Fruit fly (Drosophila melanogaster) whole organism, adult: Measurements from ENCODE around the gene CG6330.

ENCODE experiments used
- CG11617 ChIP-seq: fragments of 200-800 bp; sonication (Bioruptor generic); optimal IDR thresholded peaks from 2 replicates; lab custom pipeline; 2017; ENCODE audit warnings: mild to moderate bottlenecking, missing biosample characterization, missing genetic modification reagents, missing genetic modification characterization
- CG12768 ChIP-seq: fragments of 200-800 bp; sonication (Bioruptor generic); optimal IDR thresholded peaks from 2 replicates; lab custom pipeline; 2017; ENCODE audit warnings: missing biosample characterization, missing genetic modification characterization, mild to moderate bottlenecking, moderate library complexity, missing genetic modification reagents
- CG14711 ChIP-seq: fragments of 200-800 bp; sonication (Bioruptor generic); optimal IDR thresholded peaks from 2 replicates; lab custom pipeline; 2018; ENCODE audit warnings: missing biosample characterization, mild to moderate bottlenecking, missing genetic modification characterization, moderate library complexity
- CG1620 ChIP-seq: fragments of 200-800 bp; sonication (Bioruptor generic); optimal IDR thresholded peaks from 2 replicates; lab custom pipeline; 2016; ENCODE audit warnings: missing biosample characterization, missing genetic modification characterization
- CG33017 ChIP-seq: fragments of 200-800 bp; sonication (Bioruptor generic); optimal IDR thresholded peaks from 2 replicates; lab custom pipeline; 2018; ENCODE audit warnings: missing biosample characterization, mild to moderate bottlenecking, missing genetic modification characterization, moderate library complexity
- CG5204 ChIP-seq: fragments of 200-800 bp; sonication (Bioruptor generic); optimal IDR thresholded peaks from 2 replicates; lab custom pipeline; 2016; ENCODE audit warnings: missing biosample characterization, missing genetic modification characterization
- CG7045 ChIP-seq: fragments of 200-800 bp; sonication (Bioruptor generic); optimal IDR thresholded peaks from 2 replicates; lab custom pipeline; 2017; ENCODE audit warnings: missing biosample characterization, mild to moderate bottlenecking, missing genetic modification characterization
- CG7101 ChIP-seq: fragments of 200-800 bp; sonication (Bioruptor generic); optimal IDR thresholded peaks from 2 replicates; lab custom pipeline; 2018; ENCODE audit warnings: missing biosample characterization, mild to moderate bottlenecking, missing genetic modification characterization, moderate library complexity
- Clk ChIP-seq: fragments of 200-800 bp; sonication (Bioruptor generic); optimal IDR thresholded peaks from 2 replicates; lab custom pipeline; 2017; ENCODE audit warnings: missing biosample characterization, missing genetic modification characterization
- Crg-1 ChIP-seq: fragments of 200-800 bp; sonication (Bioruptor generic); optimal IDR thresholded peaks from 2 replicates; lab custom pipeline; 2016; ENCODE audit warnings: missing biosample characterization, missing genetic modification characterization
- Hr96 ChIP-seq: fragments of 200-800 bp; sonication (Bioruptor generic); optimal IDR thresholded peaks from 2 replicates; lab custom pipeline; 2016; ENCODE audit warnings: missing biosample characterization, missing genetic modification characterization
- Mnt ChIP-seq: fragments of 200-800 bp; sonication (Bioruptor generic); optimal IDR thresholded peaks from 2 replicates; lab custom pipeline; 2016; ENCODE audit warnings: missing biosample characterization, mild to moderate bottlenecking, missing genetic modification characterization
- bab1 ChIP-seq: fragments of 200-800 bp; sonication (Bioruptor generic); optimal IDR thresholded peaks from 3 replicates; lab custom pipeline; 2019; ENCODE audit warnings: missing biosample characterization, mild to moderate bottlenecking, missing genetic modification characterization, moderate library complexity
- cic ChIP-seq: fragments of 200-800 bp; sonication (Bioruptor generic); optimal IDR thresholded peaks from 2 replicates; lab custom pipeline; 2017; ENCODE audit warnings: missing biosample characterization, mild to moderate bottlenecking, missing genetic modification characterization, moderate library complexity
- cnc ChIP-seq, 2 experiments: fragments of >200 bp; optimal IDR thresholded peaks; 2 replicates each; lab custom pipeline; 2017
- kay ChIP-seq: fragments of 200-800 bp; sonication (Bioruptor generic); peaks from one replicate; lab custom pipeline; 2016; ENCODE audit warnings: missing biosample characterization, missing genetic modification characterization, borderline replicate concordance
- ovo ChIP-seq: fragments of 200-800 bp; sonication (Bioruptor generic); optimal IDR thresholded peaks from 2 replicates; lab custom pipeline; 2016; ENCODE audit warnings: missing biosample characterization, missing genetic modification characterization
- pad ChIP-seq: fragments of 200-800 bp; sonication (Bioruptor generic); optimal IDR thresholded peaks from 3 replicates; lab custom pipeline; 2017; ENCODE audit warnings: missing biosample characterization, missing genetic modification characterization, mild to moderate bottlenecking, moderate library complexity, missing genetic modification reagents
- tj ChIP-seq: fragments of 200-800 bp; sonication (Bioruptor generic); optimal IDR thresholded peaks from 3 replicates; lab custom pipeline; 2017; ENCODE audit warnings: missing biosample characterization, mild to moderate bottlenecking, missing genetic modification characterization, moderate library complexity
- toe ChIP-seq: fragments of 200-800 bp; sonication (Bioruptor generic); optimal IDR thresholded peaks from 2 replicates; lab custom pipeline; 2016; ENCODE audit warnings: missing biosample characterization, missing genetic modification characterization

CG6330 gene

DNA sequence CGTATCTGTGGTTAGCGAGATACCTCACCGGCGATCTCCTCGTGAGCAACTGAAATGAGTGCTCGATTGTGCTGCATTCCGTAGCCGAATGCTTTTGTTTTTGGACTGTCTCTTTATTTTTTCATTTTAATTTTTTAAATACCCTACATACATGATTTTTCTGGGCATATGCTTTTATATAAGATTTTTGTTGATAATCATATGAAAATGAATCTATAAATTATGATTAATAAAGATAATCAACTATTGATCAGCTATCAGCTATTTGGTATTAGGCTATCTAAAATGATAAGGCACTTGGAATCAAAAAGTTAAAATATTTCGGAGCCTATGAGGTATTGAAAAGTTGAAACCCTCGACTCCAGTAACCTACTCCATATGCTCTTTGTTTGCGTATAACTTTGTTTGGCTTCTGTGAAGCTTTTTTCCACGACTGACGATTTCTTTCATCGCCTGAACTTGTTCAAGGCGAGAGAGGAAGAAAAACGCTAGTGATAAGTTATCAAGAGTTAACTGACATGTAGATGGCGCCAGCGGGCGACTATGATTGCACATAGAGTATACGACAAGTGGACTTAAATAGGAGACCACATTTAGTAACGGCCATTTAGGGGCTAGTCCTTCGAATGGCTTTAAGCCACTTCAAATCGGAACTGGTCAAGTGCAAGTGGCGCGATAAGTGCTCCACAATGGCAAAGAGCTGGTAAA lies 31.7 kb upstream of the CG6330 start, which contains the start of gene CG31076:
Gene CG31076 (minus strand): TSS at position 51 of the 708 bp plus-strand sequence.
- TF ChIP-seq CG7101 (tag; lab: Kevin White, UChicago) (peak; percentile 7), toe (GFP tag; lab: Kevin White, UChicago) (peak; percentile 18), CG14711 (tag; lab: Kevin White, UChicago) (peak; percentile 30), CG7045 (GFP tag; lab: Kevin White, UChicago) (peak; percentile 21), Mnt (no peak)

DNA sequence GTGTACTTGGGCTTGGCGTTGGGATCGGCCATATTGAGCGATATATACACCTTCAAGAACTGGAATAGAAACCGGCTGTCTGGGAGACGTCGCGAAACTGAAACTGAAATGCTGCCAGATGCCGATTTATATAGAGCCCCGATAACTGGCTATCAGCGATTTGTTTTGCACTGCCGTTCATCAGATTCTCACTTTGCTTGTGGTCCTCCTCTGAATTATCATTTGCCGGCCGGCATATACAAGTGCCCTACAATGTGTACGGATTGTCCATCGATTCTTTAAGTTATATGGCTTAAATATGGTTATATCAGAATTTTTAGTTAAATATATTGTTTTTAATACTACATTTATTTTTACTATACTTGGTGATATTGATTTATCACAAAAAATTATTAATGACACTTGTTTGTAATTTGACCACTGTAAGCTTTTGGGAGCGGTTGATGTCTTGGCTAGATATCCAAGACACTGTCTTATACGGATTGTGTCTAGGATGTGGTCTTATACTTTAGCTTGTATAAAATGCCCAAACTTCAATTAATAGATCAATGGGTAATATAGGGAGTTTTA lies 30.2 kb upstream of the CG6330 start, which contains the start of gene CG31075:
Gene CG31075 (minus strand): TSS at position 106 of the 570 bp plus-strand sequence.
- TF ChIP-seq CG14711 (tag; lab: Kevin White, UChicago) = peak; percentile 83
- TF ChIP-seq kay (GFP tag; lab: Kevin White, UChicago) = no peak
- peak; percentile 55 for TF ChIP-seq pad (GFP tag; lab: Kevin White, UChicago)
- peak; percentile 87 for TF ChIP-seq CG33017 (tag; lab: Kevin White, UChicago)
- peak; percentile 91 for TF ChIP-seq cic (GFP tag; lab: Kevin White, UChicago)
- no peak for TF ChIP-seq CG1620
- peak; percentile 69 for TF ChIP-seq CG7045 (GFP tag; lab: Kevin White, UChicago)
- no peak for TF ChIP-seq Crg-1 (GFP tag; lab: Kevin White, UChicago)
- peak; percentile 38 for TF ChIP-seq CG11617 (GFP tag; lab: Kevin White, UChicago)
- no peak for TF ChIP-seq tj (GFP tag; lab: Kevin White, UChicago)
- no peak for TF ChIP-seq cnc (optimal IDR thresholded peaks at IDR 0.05; lab: Kevin White, UChicago)
- peak; percentile 79 for TF ChIP-seq CG12768 (GFP tag; lab: Kevin White, UChicago)
- TF ChIP-seq Clk = no peak
- TF ChIP-seq toe (GFP tag; lab: Kevin White, UChicago) = peak; percentile 51
- peak; percentile 52 for TF ChIP-seq CG5204
- TF ChIP-seq ovo (GFP tag; lab: Kevin White, UChicago) = no peak
- TF ChIP-seq Hr96 (GFP tag; lab: Kevin White, UChicago) = peak; percentile 20
- peak; percentile 68 for TF ChIP-seq bab1 (GFP tag; lab: Kevin White, UChicago)
- TF ChIP-seq CG7101 (tag; lab: Kevin White, UChicago) = peak; percentile 86
- TF ChIP-seq Mnt = peak; percentile 34

DNA sequence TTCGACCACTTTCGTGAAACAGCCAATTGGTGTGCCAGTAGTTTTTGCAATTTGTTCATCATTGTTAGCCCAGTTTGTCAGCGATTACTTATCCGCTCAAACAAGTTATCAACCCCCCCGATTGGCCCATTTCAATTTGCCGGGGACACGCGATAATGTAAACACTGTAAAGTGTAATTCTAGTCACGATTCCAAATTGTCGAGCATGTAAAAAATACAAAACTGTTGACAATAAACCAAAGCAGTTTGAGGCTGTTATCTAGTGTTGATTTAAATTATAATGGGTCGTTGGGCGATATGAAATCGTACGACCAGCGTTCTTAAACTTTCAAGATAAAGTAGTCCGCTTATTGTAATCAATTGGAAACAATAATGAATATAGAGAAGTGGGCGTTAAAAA lies 29.2 kb upstream of the CG6330 start:
- TF ChIP-seq CG7101 (tag; lab: Kevin White, UChicago) (peak; percentile 3), Hr96 (GFP tag; lab: Kevin White, UChicago) (no peak), cic (GFP tag; lab: Kevin White, UChicago) (peak; percentile 85), CG5204 (no peak), Mnt (peak; percentile 8), bab1 (GFP tag; lab: Kevin White, UChicago) (no peak), Crg-1 (GFP tag; lab: Kevin White, UChicago) (no peak), CG12768 (GFP tag; lab: Kevin White, UChicago) (peak; percentile 67), CG33017 (tag; lab: Kevin White, UChicago) (peak; percentile 30), CG7045 (GFP tag; lab: Kevin White, UChicago) (peak; percentile 51), cnc (optimal IDR thresholded peaks at IDR 0.05; lab: Kevin White, UChicago) (no peak), CG14711 (tag; lab: Kevin White, UChicago) (peak; percentile 31), kay (GFP tag; lab: Kevin White, UChicago) (no peak), toe (GFP tag; lab: Kevin White, UChicago) (no peak)

DNA sequence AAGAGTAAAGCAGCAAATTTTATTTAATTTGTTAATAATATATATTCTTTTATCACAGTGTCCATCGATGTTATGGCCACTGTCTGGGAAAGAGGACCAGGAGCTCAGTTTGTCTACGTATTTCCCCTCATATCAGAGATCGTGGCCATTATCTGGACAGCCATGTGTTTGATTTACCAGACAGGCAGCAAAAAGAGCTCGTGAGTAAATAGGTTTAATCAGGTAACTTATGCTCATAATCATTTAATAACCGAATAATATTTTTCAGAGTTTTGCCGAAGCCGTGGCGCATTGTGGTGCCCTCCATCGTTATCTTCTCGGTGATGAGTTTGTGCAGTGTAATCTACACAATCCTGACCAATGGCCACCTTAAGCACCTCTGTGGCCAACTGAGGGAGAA lies 26.1 kb upstream of the CG6330 start:
- TF ChIP-seq bab1 (GFP tag; lab: Kevin White, UChicago) (no peak), CG12768 (GFP tag; lab: Kevin White, UChicago) (no peak), CG11617 (GFP tag; lab: Kevin White, UChicago) (no peak), CG33017 (tag; lab: Kevin White, UChicago) (no peak), pad (GFP tag; lab: Kevin White, UChicago) (no peak), cic (GFP tag; lab: Kevin White, UChicago) (no peak), CG1620 (no peak), Clk (no peak), toe (GFP tag; lab: Kevin White, UChicago) (no peak), ovo (GFP tag; lab: Kevin White, UChicago) (no peak), tj (GFP tag; lab: Kevin White, UChicago) (no peak), CG7101 (tag; lab: Kevin White, UChicago) (no peak), Hr96 (GFP tag; lab: Kevin White, UChicago) (no peak), Crg-1 (GFP tag; lab: Kevin White, UChicago) (no peak)

DNA sequence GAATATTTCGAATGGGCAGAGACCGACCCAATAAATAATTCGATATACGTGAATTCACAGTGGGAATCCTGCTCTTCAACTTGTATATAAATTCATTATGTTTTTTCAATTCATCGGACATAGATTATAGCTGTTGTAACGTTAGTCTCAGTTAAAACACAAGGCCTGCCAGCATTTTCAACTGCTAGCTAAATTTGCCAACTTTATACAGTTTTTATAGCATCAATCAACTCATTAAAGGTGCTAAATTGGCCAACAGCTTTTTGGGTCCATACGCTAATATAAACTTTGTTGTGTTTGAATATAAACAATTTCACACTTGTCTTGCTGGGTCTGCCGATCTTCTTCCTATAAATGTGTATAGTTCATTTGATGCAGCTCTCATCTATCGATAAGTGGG lies 23.8 kb upstream of the CG6330 start:
- TF ChIP-seq kay (GFP tag; lab: Kevin White, UChicago) (no peak), CG7045 (GFP tag; lab: Kevin White, UChicago) (no peak), tj (GFP tag; lab: Kevin White, UChicago) (no peak), Mnt (no peak), toe (GFP tag; lab: Kevin White, UChicago) (no peak), CG12768 (GFP tag; lab: Kevin White, UChicago) (no peak), ovo (GFP tag; lab: Kevin White, UChicago) (no peak), Hr96 (GFP tag; lab: Kevin White, UChicago) (no peak), CG14711 (tag; lab: Kevin White, UChicago) (no peak), CG11617 (GFP tag; lab: Kevin White, UChicago) (no peak), CG1620 (no peak), CG33017 (tag; lab: Kevin White, UChicago) (no peak), bab1 (GFP tag; lab: Kevin White, UChicago) (no peak), Clk (no peak), cnc (optimal IDR thresholded peaks at IDR 0.05; lab: Kevin White, UChicago) (no peak)
